Worm (Caenorhabditis elegans) whole organism, midembryonic: ENCODE measurements around the gene fbxb-92.

Source experiments
- T22C8.4 ChIP-seq: fragments of 200-800 bp; sonication (Bioruptor generic); IDR thresholded peaks from 2 replicates; pipeline ENCODE4 v1.3.6; 2022; ENCODE audit warnings: missing genetic modification characterization, missing compliant biosample characterization
- cog-1 ChIP-seq: sonication (generic microtip); optimal IDR thresholded peaks from 2 replicates; lab custom pipeline; 2016; ENCODE audit warnings: missing genetic modification characterization, missing compliant biosample characterization
- flt-1 ChIP-seq: fragments of 200-800 bp; sonication (Bioruptor generic); IDR thresholded peaks from 2 replicates; pipeline ENCODE4 v1.3.6; 2022; ENCODE audit warnings: missing genetic modification characterization, missing compliant biosample characterization
- klf-2 ChIP-seq: fragments of 200-800 bp; sonication (Bioruptor generic); conservative IDR thresholded peaks from 2 replicates; pipeline ENCODE4 v1.3.6; 2022; ENCODE audit warnings: missing genetic modification reagents, missing genetic modification characterization, missing compliant biosample characterization
- med-1 ChIP-seq: sonication (generic microtip); optimal IDR thresholded peaks from 2 replicates; lab custom pipeline; 2017; ENCODE audit warnings: missing genetic modification characterization, mild to moderate bottlenecking, missing compliant biosample characterization, antibody characterized with exemption, missing genetic modification reagents; ENCODE audit not compliant: insufficient read depth
- ref-1 ChIP-seq: fragments of 200-800 bp; sonication (Bioruptor generic); conservative IDR thresholded peaks from 2 replicates; pipeline ENCODE4 v1.3.6; 2022; ENCODE audit warnings: missing genetic modification reagents, missing genetic modification characterization, missing compliant biosample characterization
- tab-1 ChIP-seq: fragments of 200-800 bp; sonication (Bioruptor generic); IDR thresholded peaks from 2 replicates; pipeline ENCODE4 v1.3.6; 2022; ENCODE audit warnings: missing genetic modification characterization, missing compliant biosample characterization
- ztf-23 ChIP-seq: fragments of 200-800 bp; sonication (Bioruptor generic); IDR thresholded peaks from 2 replicates; pipeline ENCODE4 v1.3.6; 2022; ENCODE audit warnings: missing genetic modification reagents, missing genetic modification characterization, missing compliant biosample characterization
- ztf-29 ChIP-seq: fragments of 200-800 bp; sonication (Bioruptor generic); IDR thresholded peaks from 2 replicates; pipeline ENCODE4 v1.3.6; 2022; ENCODE audit warnings: missing genetic modification reagents, missing genetic modification characterization, missing compliant biosample characterization

fbxb-92 gene

ce11 chrII:3757499-3757898 lies 10.2 kb upstream of the fbxb-92 start, which contains the start of gene srx-111:
Gene srx-111 (plus strand): TSS chrII:3757799.
- no peak for TF ChIP-seq ztf-29
- TF ChIP-seq ztf-23 (GFP tag; lab: Robert Waterston, UW), result no peak
- TF ChIP-seq klf-2 (GFP tag; lab: Robert Waterston, UW), result no peak

- TF ChIP-seq T22C8.4 (GFP tag; lab: Robert Waterston, UW) (no peak), ztf-23 (GFP tag; lab: Robert Waterston, UW) (no peak), ztf-29 (no peak), ref-1 (GFP tag; lab: Robert Waterston, UW) (no peak)
Measured at ce11 chrII:3753598-3753997, 6.3 kb upstream of the fbxb-92 start, which contains the start of gene rcd-1. Gene rcd-1 (plus strand): TSS chrII:3753898.

ce11 chrII:3752184-3752583 lies 4.9 kb upstream of the fbxb-92 start, which contains the start of gene sdz-11:
Gene sdz-11 (minus strand): TSS chrII:3752284.
- TF ChIP-seq ztf-29, result no peak
- no peak for TF ChIP-seq ztf-23 (GFP tag; lab: Robert Waterston, UW)
- no peak for TF ChIP-seq tab-1
- TF ChIP-seq T22C8.4 (GFP tag; lab: Robert Waterston, UW), result no peak
- no peak for TF ChIP-seq cog-1 (tag; lab: Kevin White, UChicago)
- TF ChIP-seq ref-1 (GFP tag; lab: Robert Waterston, UW), result no peak
- TF ChIP-seq med-1, result no peak
- no peak for TF ChIP-seq flt-1
- TF ChIP-seq klf-2 (GFP tag; lab: Robert Waterston, UW), result no peak

- TF ChIP-seq flt-1 (no peak), tab-1 (no peak), ztf-29 (no peak), klf-2 (GFP tag; lab: Robert Waterston, UW) (no peak), ref-1 (GFP tag; lab: Robert Waterston, UW) (no peak), ztf-23 (GFP tag; lab: Robert Waterston, UW) (no peak), cog-1 (tag; lab: Kevin White, UChicago) (no peak), med-1 (no peak), T22C8.4 (GFP tag; lab: Robert Waterston, UW) (no peak)
Measured at ce11 chrII:3750685-3751084, 3.4 kb upstream of the fbxb-92 start, which contains the start of gene fbxb-91. Gene fbxb-91 (minus strand): TSS chrII:3750785.

ce11 chrII:3748719-3749118 lies 1.4 kb upstream of the fbxb-92 start, which contains the start of gene fbxb-90:
Gene fbxb-90 (minus strand): TSS chrII:3748819.
- TF ChIP-seq ztf-23 (GFP tag; lab: Robert Waterston, UW) (no peak), T22C8.4 (GFP tag; lab: Robert Waterston, UW) (no peak), klf-2 (GFP tag; lab: Robert Waterston, UW) (no peak), ref-1 (GFP tag; lab: Robert Waterston, UW) (no peak), med-1 (no peak), tab-1 (no peak), cog-1 (tag; lab: Kevin White, UChicago) (no peak)

- no peak for TF ChIP-seq tab-1
- TF ChIP-seq ref-1 (GFP tag; lab: Robert Waterston, UW), result no peak
- TF ChIP-seq klf-2 (GFP tag; lab: Robert Waterston, UW), result no peak
- no peak for TF ChIP-seq T22C8.4 (GFP tag; lab: Robert Waterston, UW)
Measured at ce11 chrII:3743684-3744200, 3.6 kb downstream of the fbxb-92 start, which contains the start of gene nta-1. Gene nta-1 (minus strand): TSS chrII:3743814.

- TF ChIP-seq klf-2 (GFP tag; lab: Robert Waterston, UW) (no peak), ref-1 (GFP tag; lab: Robert Waterston, UW) (no peak)
Measured at ce11 chrII:3741584-3741983, 5.7 kb downstream of the fbxb-92 start, which contains the start of gene F12E12.1. Gene F12E12.1 (plus strand): TSS chrII:3741884.

- no peak for TF ChIP-seq med-1
- TF ChIP-seq cog-1 (tag; lab: Kevin White, UChicago), result no peak
- TF ChIP-seq T22C8.4 (GFP tag; lab: Robert Waterston, UW), result no peak
- TF ChIP-seq ztf-23 (GFP tag; lab: Robert Waterston, UW), result no peak
- TF ChIP-seq ref-1 (GFP tag; lab: Robert Waterston, UW), result no peak
- no peak for TF ChIP-seq klf-2 (GFP tag; lab: Robert Waterston, UW)
- TF ChIP-seq tab-1, result no peak
- TF ChIP-seq flt-1, result no peak
- no peak for TF ChIP-seq ztf-29
Measured at ce11 chrII:3739647-3740046, 7.7 kb downstream of the fbxb-92 start, which contains the start of gene F12E12.2. Gene F12E12.2 (plus strand): TSS chrII:3739947.

- TF ChIP-seq ref-1 (GFP tag; lab: Robert Waterston, UW) (no peak), med-1 (no peak), T22C8.4 (GFP tag; lab: Robert Waterston, UW) (no peak), flt-1 (no peak), ztf-29 (no peak), klf-2 (GFP tag; lab: Robert Waterston, UW) (no peak), cog-1 (tag; lab: Kevin White, UChicago) (no peak), ztf-23 (GFP tag; lab: Robert Waterston, UW) (no peak), tab-1 (no peak)
Measured at ce11 chrII:3736893-3737375, 10.4 kb downstream of the fbxb-92 start, which contains the start of gene F12E12.6. Gene F12E12.6 (minus strand): TSS chrII:3736943.

- TF ChIP-seq tab-1, result no peak
- no peak for TF ChIP-seq ztf-29
- TF ChIP-seq T22C8.4 (GFP tag; lab: Robert Waterston, UW), result no peak
- TF ChIP-seq flt-1, result no peak
- no peak for TF ChIP-seq ztf-23 (GFP tag; lab: Robert Waterston, UW)
- no peak for TF ChIP-seq med-1
- TF ChIP-seq klf-2 (GFP tag; lab: Robert Waterston, UW), result no peak
Measured at ce11 chrII:3731723-3732122, 15.6 kb downstream of the fbxb-92 start, which contains the start of the genes sdz-12 and bath-31. Gene sdz-12 (minus strand): TSS chrII:3731823. Gene bath-31 (plus strand): TSS chrII:3731973.
